Worm (Caenorhabditis elegans) whole organism, L1 larva: ENCODE data around the gene helq-1.

ENCODE experiments used
- C04F5.9 ChIP-seq: sonication (generic microtip); optimal IDR thresholded peaks from 2 replicates; lab custom pipeline; 2016; ENCODE audit warnings: missing genetic modification characterization, missing compliant biosample characterization
- C16A3.4 ChIP-seq: fragments of 150-350 bp; optimal IDR thresholded peaks from 2 replicates; lab custom pipeline; 2014; ENCODE audit warnings: missing biosample characterization, missing genetic modification characterization
- C34B4.2 ChIP-seq: sonication (generic microtip); optimal IDR thresholded peaks from 2 replicates; lab custom pipeline; 2017; ENCODE audit warnings: mild to moderate bottlenecking, missing genetic modification characterization, missing compliant biosample characterization
- F16B12.6 ChIP-seq: fragments of 150-350 bp; optimal IDR thresholded peaks from 2 replicates; lab custom pipeline; 2014; ENCODE audit warnings: missing biosample characterization, missing genetic modification characterization
- alr-1 ChIP-seq: fragments of 200-800 bp; sonication (Bioruptor generic); optimal IDR thresholded peaks from 2 replicates; lab custom pipeline; 2018; ENCODE audit warnings: borderline replicate concordance, mild to moderate bottlenecking, missing genetic modification characterization, missing compliant biosample characterization
- aly-2 ChIP-seq: fragments of 150-350 bp; optimal IDR thresholded peaks from 2 replicates; lab custom pipeline; 2014; ENCODE audit warnings: missing biosample characterization, missing genetic modification characterization
- ceh-63 ChIP-seq: fragments of 200-800 bp; sonication (Bioruptor generic); optimal IDR thresholded peaks from 2 replicates; lab custom pipeline; 2018; ENCODE audit warnings: mild to moderate bottlenecking, missing genetic modification characterization, missing compliant biosample characterization
- ceh-82 ChIP-seq, 3 experiments: fragments of 150-350 bp in 1 of 3; sonication (generic microtip) in 2 of 3; optimal IDR thresholded peaks; 2 replicates each; lab custom pipeline; 2014 to 2017; ENCODE audit warnings: missing biosample characterization in 3 of 3, missing genetic modification characterization in 3 of 3
- ceh-90 ChIP-seq: sonication (generic microtip); optimal IDR thresholded peaks from 2 replicates; lab custom pipeline; 2016; ENCODE audit warnings: missing genetic modification characterization, missing compliant biosample characterization
- ces-1 ChIP-seq: fragments of 150-350 bp; optimal IDR thresholded peaks from 2 replicates; lab custom pipeline; 2014; ENCODE audit warnings: missing biosample characterization, missing genetic modification reagents, missing genetic modification characterization
- dpl-1 ChIP-seq, 3 experiments: fragments of 150-350 bp in 2 of 3; sonication (generic microtip) in 1 of 3; optimal IDR thresholded peaks; 2 replicates each; lab custom pipeline; 2014 to 2017; ENCODE audit warnings: missing biosample characterization in 3 of 3, missing genetic modification characterization in 3 of 3, missing genetic modification reagents in 3 of 3
- egl-27 ChIP-seq, 2 experiments: fragments of 150-350 bp in 1 of 2; sonication (generic microtip); optimal IDR thresholded peaks; 3 replicates each; lab custom pipeline; 2017 to 2018; ENCODE audit warnings: missing biosample characterization in 2 of 2, missing genetic modification characterization in 2 of 2, missing genetic modification reagents in 2 of 2
- fkh-4 ChIP-seq: sonication (generic microtip); optimal IDR thresholded peaks from 2 replicates; lab custom pipeline; 2016; ENCODE audit warnings: missing compliant biosample characterization, missing genetic modification characterization, borderline replicate concordance
- fos-1 ChIP-seq: fragments of 150-350 bp; optimal IDR thresholded peaks from 2 replicates; lab custom pipeline; 2014; ENCODE audit warnings: missing biosample characterization, missing genetic modification characterization
- grh-1 ChIP-seq: fragments of 200-800 bp; sonication (Bioruptor generic); IDR thresholded peaks from 2 replicates; pipeline ENCODE4 v1.3.6; 2022; ENCODE audit warnings: missing genetic modification reagents, missing genetic modification characterization, missing compliant biosample characterization
- hlh-17 ChIP-seq: fragments of 200-800 bp; sonication (Bioruptor generic); optimal IDR thresholded peaks from 2 replicates; lab custom pipeline; 2018; ENCODE audit warnings: missing genetic modification characterization, mild to moderate bottlenecking, missing compliant biosample characterization, moderate library complexity, borderline replicate concordance
- hlh-4 ChIP-seq: sonication (generic microtip); optimal IDR thresholded peaks from 2 replicates; lab custom pipeline; 2016; ENCODE audit warnings: mild to moderate bottlenecking, missing genetic modification characterization, missing compliant biosample characterization
- irx-1 ChIP-seq: sonication (generic microtip); optimal IDR thresholded peaks from 2 replicates; lab custom pipeline; 2016; ENCODE audit warnings: missing genetic modification characterization, missing compliant biosample characterization
- jun-1 ChIP-seq: fragments of 150-350 bp; optimal IDR thresholded peaks from 2 replicates; lab custom pipeline; 2014; ENCODE audit warnings: missing biosample characterization, missing genetic modification reagents, missing genetic modification characterization
- lin-14 ChIP-seq: fragments of 200-800 bp; sonication (Bioruptor generic); optimal IDR thresholded peaks from 2 replicates; lab custom pipeline; 2018; ENCODE audit warnings: mild to moderate bottlenecking, missing genetic modification characterization, moderate library complexity, missing compliant biosample characterization
- lin-35 ChIP-seq, 2 experiments: fragments of 150-350 bp; optimal IDR thresholded peaks; 2 replicates each; lab custom pipeline; 2014; ENCODE audit warnings: missing biosample characterization in 2 of 2, missing genetic modification characterization in 2 of 2, missing genetic modification reagents in 2 of 2
- lin-39 ChIP-seq: fragments of 150-350 bp; optimal IDR thresholded peaks from 2 replicates; lab custom pipeline; 2014; ENCODE audit warnings: missing biosample characterization, missing genetic modification reagents, missing genetic modification characterization
- lir-3 ChIP-seq: sonication (generic microtip); optimal IDR thresholded peaks from 2 replicates; lab custom pipeline; 2016; ENCODE audit warnings: mild to moderate bottlenecking, missing genetic modification characterization, moderate library complexity, missing compliant biosample characterization; ENCODE audit not compliant: poor library complexity
- mab-9 ChIP-seq: fragments of 200-800 bp; sonication (Bioruptor generic); IDR thresholded peaks from 2 replicates; pipeline ENCODE4 v1.3.6; 2022; ENCODE audit warnings: missing genetic modification reagents, missing genetic modification characterization, missing compliant biosample characterization
- mef-2 ChIP-seq: fragments of 150-350 bp; optimal IDR thresholded peaks from 2 replicates; lab custom pipeline; 2014; ENCODE audit warnings: missing biosample characterization, missing genetic modification characterization
- mep-1 ChIP-seq: fragments of 150-350 bp; optimal IDR thresholded peaks from 2 replicates; lab custom pipeline; 2014; ENCODE audit warnings: missing biosample characterization, missing genetic modification characterization
- nhr-11 ChIP-seq: fragments of 150-350 bp; optimal IDR thresholded peaks from 2 replicates; lab custom pipeline; 2014; ENCODE audit warnings: missing biosample characterization, missing genetic modification characterization
- nhr-12 ChIP-seq: sonication (generic microtip); optimal IDR thresholded peaks from 2 replicates; lab custom pipeline; 2017; ENCODE audit warnings: missing biosample characterization, missing genetic modification characterization
- nhr-237 ChIP-seq: fragments of 150-350 bp; optimal IDR thresholded peaks from 2 replicates; lab custom pipeline; 2014; ENCODE audit warnings: missing biosample characterization, missing genetic modification characterization
- nhr-28 ChIP-seq: fragments of 150-350 bp; optimal IDR thresholded peaks from 2 replicates; lab custom pipeline; 2014; ENCODE audit warnings: missing biosample characterization, missing genetic modification characterization
- nhr-47 ChIP-seq: sonication (generic microtip); optimal IDR thresholded peaks from 2 replicates; lab custom pipeline; 2016; ENCODE audit warnings: mild to moderate bottlenecking, missing genetic modification characterization, moderate library complexity, missing compliant biosample characterization
- nhr-77 ChIP-seq: fragments of 150-350 bp; optimal IDR thresholded peaks from 2 replicates; lab custom pipeline; 2014; ENCODE audit warnings: missing biosample characterization, missing genetic modification characterization
- nhr-84 ChIP-seq: sonication (generic microtip); optimal IDR thresholded peaks from 2 replicates; lab custom pipeline; 2017; ENCODE audit warnings: missing biosample characterization, missing genetic modification characterization
- nhr-85 ChIP-seq: sonication (generic microtip); peaks from one replicate; lab custom pipeline; 2016; ENCODE audit warnings: missing genetic modification characterization, inconsistent platforms, missing compliant biosample characterization
- nhr-90 ChIP-seq: sonication (generic microtip); optimal IDR thresholded peaks from 2 replicates; lab custom pipeline; 2016; ENCODE audit warnings: mild to moderate bottlenecking, missing genetic modification characterization, missing compliant biosample characterization; ENCODE audit not compliant: poor library complexity
- pag-3 ChIP-seq: sonication (generic microtip); optimal IDR thresholded peaks from 2 replicates; lab custom pipeline; 2017; ENCODE audit warnings: missing genetic modification characterization, mild to moderate bottlenecking, missing compliant biosample characterization, antibody characterized with exemption, borderline replicate concordance; ENCODE audit not compliant: insufficient read depth
- skn-1 ChIP-seq: fragments of 150-350 bp; optimal IDR thresholded peaks from 2 replicates; lab custom pipeline; 2014; ENCODE audit warnings: missing biosample characterization, missing genetic modification characterization
- sox-4 ChIP-seq: sonication (generic microtip); optimal IDR thresholded peaks from 2 replicates; lab custom pipeline; 2016; ENCODE audit warnings: missing genetic modification characterization, missing compliant biosample characterization
- tbx-2 ChIP-seq: sonication (generic microtip); optimal IDR thresholded peaks from 2 replicates; lab custom pipeline; 2016; ENCODE audit warnings: missing genetic modification characterization, missing compliant biosample characterization
- unc-130 ChIP-seq: fragments of 150-350 bp; optimal IDR thresholded peaks from 2 replicates; lab custom pipeline; 2017; ENCODE audit warnings: missing biosample characterization, missing genetic modification characterization, inconsistent platforms
- unc-62 ChIP-seq: fragments of 150-350 bp; optimal IDR thresholded peaks from 2 replicates; lab custom pipeline; 2014; ENCODE audit warnings: missing biosample characterization, missing genetic modification reagents, missing genetic modification characterization
- unc-86 ChIP-seq: sonication (generic microtip); optimal IDR thresholded peaks from 2 replicates; lab custom pipeline; 2016; ENCODE audit warnings: missing genetic modification characterization, missing compliant biosample characterization
- vab-15 ChIP-seq: sonication (generic microtip); optimal IDR thresholded peaks from 2 replicates; lab custom pipeline; 2017; ENCODE audit warnings: missing genotype, mild to moderate bottlenecking, missing genetic modification characterization, missing compliant biosample characterization
- xbp-1 ChIP-seq: sonication (generic microtip); optimal IDR thresholded peaks from 2 replicates; lab custom pipeline; 2016; ENCODE audit warnings: missing genetic modification characterization, missing compliant biosample characterization
- zag-1 ChIP-seq: fragments of 150-350 bp; optimal IDR thresholded peaks from 2 replicates; lab custom pipeline; 2014; ENCODE audit warnings: missing biosample characterization, missing genetic modification characterization
- zip-4 ChIP-seq: fragments of 200-800 bp; sonication (Bioruptor generic); optimal IDR thresholded peaks from 2 replicates; lab custom pipeline; 2018; ENCODE audit warnings: mild to moderate bottlenecking, missing genetic modification characterization, moderate library complexity, missing compliant biosample characterization

The helq-1 gene

DNA sequence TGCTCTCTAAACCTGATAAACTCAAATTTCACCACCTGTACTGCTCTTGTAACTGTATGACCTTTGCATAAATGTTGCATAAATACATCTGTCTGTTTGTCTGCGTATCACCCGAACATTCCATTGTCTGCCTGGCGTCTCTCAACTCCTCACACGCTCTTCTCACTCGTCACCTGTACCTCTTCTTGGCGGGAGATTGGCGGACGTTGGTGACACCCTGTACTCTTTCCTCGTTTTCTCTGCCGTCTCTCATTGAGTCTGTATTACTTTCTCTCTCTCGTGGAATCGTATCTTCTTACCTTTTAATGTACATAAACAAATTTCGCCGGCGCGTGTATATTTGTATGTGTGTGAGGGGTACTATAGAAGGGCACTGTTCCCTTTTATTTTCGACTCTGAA is 28.1 kb downstream of the helq-1 start (continued):
- TF ChIP-seq nhr-84 (tag; lab: Kevin White, UChicago), result no peak
- no peak for TF ChIP-seq mef-2
- TF ChIP-seq mab-9 (GFP tag; lab: Robert Waterston, UW), result no peak
- TF ChIP-seq nhr-85 (tag; lab: Kevin White, UChicago), result peak; percentile 94
- no peak for TF ChIP-seq nhr-237 (tag; lab: Kevin White, UChicago)
- TF ChIP-seq unc-62, result no peak
- TF ChIP-seq unc-130 (tag; lab: Kevin White, UChicago), result no peak
- peak in 1 of 3 experiments; percentile 24 for TF ChIP-seq ceh-82 (tag; optimal IDR thresholded peaks at IDR 0.05; lab: Kevin White, UChicago)
- no peak for TF ChIP-seq vab-15 (tag; lab: Kevin White, UChicago)
- no peak for TF ChIP-seq irx-1 (tag; lab: Kevin White, UChicago)
- no peak for TF ChIP-seq sox-4 (tag; lab: Kevin White, UChicago)
- no peak for TF ChIP-seq alr-1 (tag; lab: Kevin White, UChicago)
- TF ChIP-seq ceh-63 (GFP tag; lab: Kevin White, UChicago), result no peak
- no peak for TF ChIP-seq xbp-1 (tag; lab: Kevin White, UChicago)
- TF ChIP-seq zag-1 (tag; lab: Kevin White, UChicago), result no peak
- TF ChIP-seq pag-3 (tag; lab: Kevin White, UChicago), result no peak
- peak; percentile 39 for TF ChIP-seq jun-1 (tag; lab: Kevin White, UChicago)
- no peak for TF ChIP-seq nhr-28
- no peak for TF ChIP-seq skn-1 (tag; lab: Kevin White, UChicago)
- TF ChIP-seq grh-1 (GFP tag; lab: Robert Waterston, UW), result peak; percentile 24; the same call in 1 of the 2 replicates
- no peak for TF ChIP-seq nhr-12 (tag; lab: Kevin White, UChicago)
- TF ChIP-seq lin-35 (GFP tag; optimal IDR thresholded peaks at IDR 0.05; lab: Kevin White, UChicago), result peak; percentile 12 to 52
- peak in 1 of 3 experiments; percentile 12 for TF ChIP-seq dpl-1 (GFP tag; optimal IDR thresholded peaks at IDR 0.05; lab: Kevin White, UChicago)
- TF ChIP-seq nhr-77 (tag; lab: Kevin White, UChicago), result no peak
- TF ChIP-seq aly-2 (tag; lab: Kevin White, UChicago), result no peak

DNA sequence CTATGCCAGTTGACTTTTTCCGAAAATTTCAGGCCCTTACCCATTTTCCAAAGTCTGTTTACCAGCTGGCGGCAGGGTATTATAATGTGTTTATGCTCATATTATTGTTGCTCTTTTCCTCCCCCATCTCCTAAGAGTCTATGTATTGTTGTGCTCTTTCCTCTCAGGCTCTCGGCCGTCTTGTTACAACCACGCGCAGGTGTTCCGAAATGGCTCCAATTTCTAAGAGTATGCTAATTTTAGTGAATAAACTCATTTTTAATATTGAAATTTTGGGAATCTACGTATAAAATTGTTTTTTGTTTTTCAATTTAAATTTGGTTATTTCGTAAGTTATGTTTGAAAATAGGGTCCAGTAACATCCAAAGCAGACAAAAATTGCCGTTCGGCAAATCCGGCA is 28.8 kb downstream of the helq-1 start:
- TF ChIP-seq fos-1 (tag; lab: Kevin White, UChicago) (no peak), ceh-90 (tag; lab: Kevin White, UChicago) (no peak), F16B12.6 (no peak), nhr-47 (tag; lab: Kevin White, UChicago) (no peak), mep-1 (tag; lab: Kevin White, UChicago) (no peak), lin-39 (tag; lab: Kevin White, UChicago) (no peak), C34B4.2 (tag; lab: Kevin White, UChicago) (no peak), unc-86 (tag; lab: Kevin White, UChicago) (no peak), fkh-4 (tag; lab: Kevin White, UChicago) (no peak), ceh-63 (GFP tag; lab: Kevin White, UChicago) (no peak), egl-27 (tag; optimal IDR thresholded peaks at IDR 0.05; lab: Kevin White, UChicago) (no peak), nhr-11 (tag; lab: Kevin White, UChicago) (no peak), hlh-4 (tag; lab: Kevin White, UChicago) (no peak), C16A3.4 (tag; lab: Kevin White, UChicago) (no peak), lin-14 (GFP tag; lab: Kevin White, UChicago) (no peak), dpl-1 (GFP tag; optimal IDR thresholded peaks at IDR 0.05; lab: Kevin White, UChicago) (no peak)
- TF ChIP-seq, all 84 proteins: peak for 0

DNA sequence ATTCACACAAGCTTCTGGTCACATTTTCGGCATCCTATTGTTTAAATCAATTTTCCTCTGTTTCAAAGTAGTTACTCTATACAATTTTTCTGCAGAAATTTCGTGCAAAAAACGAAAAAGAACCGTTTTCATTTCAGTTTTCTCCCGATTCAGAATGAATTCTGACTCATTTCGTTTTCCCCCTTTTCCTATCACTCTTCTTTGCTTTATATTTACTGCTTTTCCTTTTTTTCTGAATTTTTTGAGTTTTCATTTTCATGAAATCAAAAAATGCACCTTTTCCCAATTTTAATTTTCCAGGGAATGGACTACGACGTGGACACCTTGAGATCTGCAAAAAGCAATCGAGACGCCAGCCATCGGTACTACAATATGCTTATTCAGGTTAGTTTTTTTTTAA is 31.3 kb downstream of the helq-1 start, which contains the start of gene B0353.1:
TSS of gene B0353.1 (plus strand) at position 301 of the 400 bp plus-strand sequence.
- no peak for TF ChIP-seq C04F5.9
- no peak for TF ChIP-seq zip-4 (GFP tag; lab: Kevin White, UChicago)
- TF ChIP-seq hlh-4 (tag; lab: Kevin White, UChicago), result no peak
- no peak for TF ChIP-seq hlh-17 (GFP tag; lab: Kevin White, UChicago)
- TF ChIP-seq tbx-2, result no peak
- no peak for TF ChIP-seq ces-1 (GFP tag; lab: Kevin White, UChicago)
- no peak for TF ChIP-seq nhr-85 (tag; lab: Kevin White, UChicago)
- TF ChIP-seq lir-3 (tag; lab: Kevin White, UChicago), result no peak
- TF ChIP-seq nhr-90 (tag; lab: Kevin White, UChicago), result no peak
